Worm (Caenorhabditis elegans): ENCODE results near the gene F59E12.3.

F59E12.3 gene

DNA sequence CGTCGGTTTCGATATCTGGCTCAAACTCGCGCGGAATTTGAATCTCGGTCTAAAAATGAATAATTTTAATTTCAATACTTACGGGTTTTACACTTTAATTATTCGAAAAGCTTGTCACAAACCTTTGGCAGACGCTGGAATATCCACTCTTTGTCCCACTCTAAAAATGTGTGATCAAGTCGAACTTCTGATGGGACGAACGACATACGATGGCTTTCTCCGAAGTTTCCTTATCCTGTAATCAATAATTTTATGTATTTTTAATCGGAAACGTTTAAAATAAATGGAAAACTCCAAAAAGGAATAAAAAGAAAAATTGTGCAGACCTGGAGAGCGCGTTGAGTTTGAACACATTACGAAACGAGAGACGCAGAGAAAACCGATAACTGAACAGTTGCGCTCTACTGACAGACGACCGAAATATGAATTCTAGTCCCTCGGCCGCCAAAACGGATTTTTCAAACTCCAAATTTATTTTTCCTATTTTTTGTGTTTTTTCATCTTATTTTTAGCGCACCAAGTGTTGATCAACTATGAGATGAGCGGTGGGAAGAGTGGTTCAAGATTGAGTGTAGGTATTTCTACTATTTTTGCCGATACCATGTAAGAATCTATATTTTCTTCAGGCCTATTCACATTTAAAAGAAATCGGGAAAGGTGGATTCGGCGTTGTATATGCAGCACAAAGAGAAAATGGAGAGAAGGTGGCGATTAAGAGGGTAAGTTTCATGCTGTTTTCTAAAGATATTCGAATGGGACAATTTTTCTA lies 11.3 kb downstream of the F59E12.3 start, which contains the start of the genes sam-4, F59E12.17 and zyg-1 (continued):
- TF ChIP-seq nhr-25 (tag; optimal IDR thresholded peaks at IDR 0.05; ENCODE audit: borderline replicate concordance, insufficient read depth) (no peak), R02D3.7 (tag; optimal IDR thresholded peaks at IDR 0.05) (no peak), aly-2 (tag; optimal IDR thresholded peaks at IDR 0.05) (no peak), jun-1 (tag; optimal IDR thresholded peaks at IDR 0.05) (no peak), hlh-30 (tag; optimal IDR thresholded peaks at IDR 0.05; ENCODE audit: insufficient read depth) (no peak), arid-1 (GFP tag; conservative IDR thresholded peaks at IDR 0.05) (0 out of 2 replicates have a peak, but pooled peaks have one; percentile 17), spr-3 (GFP tag; optimal IDR thresholded peaks at IDR 0.05) (no peak), gei-8 (GFP tag; optimal IDR thresholded peaks at IDR 0.05) (no peak), mdt-29 (GFP tag; IDR thresholded peaks at IDR 0.05) (no peak), nhr-28 (tag; optimal IDR thresholded peaks at IDR 0.05) (peak; percentile 52), mes-2 (tag; optimal IDR thresholded peaks at IDR 0.05; ENCODE audit: poor library complexity, severe bottlenecking) (peak; percentile 94), ceh-20 (GFP tag; IDR thresholded peaks at IDR 0.05) (no peak), lir-3 (tag; optimal IDR thresholded peaks at IDR 0.05) (no peak), daf-8 (GFP tag; IDR thresholded peaks at IDR 0.05) (no peak), zag-1 (tag; optimal IDR thresholded peaks at IDR 0.05) (no peak), mep-1 (tag; optimal IDR thresholded peaks at IDR 0.05) (no peak), lin-15B (tag; optimal IDR thresholded peaks at IDR 0.05) (peak; percentile 31), snpc-4 (tag; optimal IDR thresholded peaks at IDR 0.05) (no peak), sdz-12 (GFP tag; optimal IDR thresholded peaks at IDR 0.05) (no peak), mdl-1 (tag; optimal IDR thresholded peaks at IDR 0.05) (peak in 1 of 2 experiments; percentile 9), zip-11 (GFP tag; IDR thresholded peaks at IDR 0.05) (no peak), Y5F2A.4 (GFP tag; optimal IDR thresholded peaks at IDR 0.05) (no peak), Y75B8A.6 (GFP tag; IDR thresholded peaks at IDR 0.05) (no peak), lin-1 (GFP tag; IDR thresholded peaks at IDR 0.05) (no peak), Y105C5A.15 (GFP tag; IDR thresholded peaks at IDR 0.05) (no peak), fos-1 (tag; optimal IDR thresholded peaks at IDR 0.05) (no peak), madf-9 (GFP tag; conservative IDR thresholded peaks at IDR 0.05) (no peak), tag-97 (GFP tag; IDR thresholded peaks at IDR 0.05) (no peak), ceh-82 (tag; optimal IDR thresholded peaks at IDR 0.05) (no peak), ceh-28 (tag; optimal IDR thresholded peaks at IDR 0.05) (no peak), ztf-7 (tag; optimal IDR thresholded peaks at IDR 0.05) (no peak), nhr-111 (GFP tag; optimal IDR thresholded peaks at IDR 0.05) (no peak), ztf-11 (tag; optimal IDR thresholded peaks at IDR 0.05) (no peak), nhr-48 (tag; optimal IDR thresholded peaks at IDR 0.05) (no peak), ces-1 (GFP tag; optimal IDR thresholded peaks at IDR 0.05) (no peak), egl-27 (tag; optimal IDR thresholded peaks at IDR 0.05) (no peak), dmd-9 (GFP tag; IDR thresholded peaks at IDR 0.05) (no peak), egl-43 (GFP tag; IDR thresholded peaks at IDR 0.05) (no peak), unc-39 (tag; optimal IDR thresholded peaks at IDR 0.05) (no peak), lin-13 (GFP tag; optimal IDR thresholded peaks at IDR 0.05) (no peak), zfp-2 (tag; optimal IDR thresholded peaks at IDR 0.05) (no peak), nhr-76 (tag; optimal IDR thresholded peaks at IDR 0.05) (no peak), ZK546.5 (tag; optimal IDR thresholded peaks at IDR 0.05) (no peak), lin-39 (tag; optimal IDR thresholded peaks at IDR 0.05) (no peak), F26F4.8 (GFP tag; conservative IDR thresholded peaks at IDR 0.05) (no peak), php-3 (GFP tag; IDR thresholded peaks at IDR 0.05) (no peak), vab-7 (GFP tag; IDR thresholded peaks at IDR 0.05) (no peak), ctbp-1 (GFP tag; IDR thresholded peaks at IDR 0.05) (no peak), dpl-1 (GFP tag; optimal IDR thresholded peaks at IDR 0.05) (peak; percentile 74), daf-16 (GFP tag; optimal IDR thresholded peaks at IDR 0.05) (no peak), daf-16 (tag; optimal IDR thresholded peaks at IDR 0.05) (no peak)
